Worm (Caenorhabditis elegans): ENCODE results near the gene AH9.6.
A peak's percentile ranks its signal among the peaks of the same experiment; 100 is the strongest.

The AH9.6 gene

DNA sequence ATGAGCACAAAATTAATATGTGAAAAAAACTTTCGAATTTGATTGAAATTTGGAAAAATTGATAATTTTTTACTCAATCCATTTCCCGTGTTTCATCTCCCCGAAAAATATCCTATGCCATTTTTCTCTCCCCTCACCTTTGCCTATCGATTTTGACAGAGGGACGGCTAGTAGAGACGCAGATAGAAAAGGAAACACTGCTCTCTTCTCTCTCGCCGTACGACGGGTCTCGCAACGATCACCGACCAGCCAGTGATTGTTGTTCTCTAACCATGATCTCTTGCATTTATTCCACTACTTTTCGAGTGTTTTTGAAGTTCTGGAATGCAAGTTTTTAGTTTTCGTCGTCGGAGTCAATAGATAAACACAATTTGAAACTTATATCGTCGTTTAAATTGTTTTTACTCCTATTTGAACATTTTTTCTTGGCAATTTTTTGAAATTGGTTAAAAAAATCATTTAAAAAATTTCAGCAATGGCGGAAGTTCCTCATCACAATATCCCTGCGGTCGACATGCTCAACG, 30.4 kb downstream of the AH9.6 start, which contains the start of gene vha-15 (continued):
- no peak for TF ChIP-seq F37B4.10 (GFP tag; IDR thresholded peaks at IDR 0.05)
- TF ChIP-seq ceh-40 (GFP tag; IDR thresholded peaks at IDR 0.05), result no peak
- no peak for TF ChIP-seq zim-3 (tag; optimal IDR thresholded peaks at IDR 0.05)
- no peak for TF ChIP-seq atf-7 (tag; optimal IDR thresholded peaks at IDR 0.05)
- no peak for TF ChIP-seq let-607 (tag; optimal IDR thresholded peaks at IDR 0.05)
- no peak; the same call in 1 of the 2 replicates for TF ChIP-seq dox-1 (GFP tag; IDR thresholded peaks at IDR 0.05)
- TF ChIP-seq let-526 (GFP tag; IDR thresholded peaks at IDR 0.05), result no peak
- no peak for TF ChIP-seq egl-18 (GFP tag; IDR thresholded peaks at IDR 0.05)
- peak; percentile 47; the same call in 1 of the 2 replicates for TF ChIP-seq ekl-4 (GFP tag; IDR thresholded peaks at IDR 0.05)
- TF ChIP-seq ztf-28 (GFP tag; IDR thresholded peaks at IDR 0.05), result no peak
- no peak for TF ChIP-seq dpl-1 (GFP tag; optimal IDR thresholded peaks at IDR 0.05)
- peak; percentile 72 for TF ChIP-seq lin-40 (tag; optimal IDR thresholded peaks at IDR 0.05)
- TF ChIP-seq lag-1 (GFP tag; IDR thresholded peaks at IDR 0.05), result no peak
- TF ChIP-seq ceh-58 (GFP tag; IDR thresholded peaks at IDR 0.05), result no peak
- no peak for TF ChIP-seq Y53F4B.3 (GFP tag; IDR thresholded peaks at IDR 0.05)
- TF ChIP-seq hrde-1 (tag; optimal IDR thresholded peaks at IDR 0.05; ENCODE audit: borderline replicate concordance), result no peak
- no peak for TF ChIP-seq lin-26 (GFP tag; IDR thresholded peaks at IDR 0.05)
- TF ChIP-seq pha-4 (tag; optimal IDR thresholded peaks at IDR 0.05), result peak; percentile 39
- no peak for TF ChIP-seq F39B2.1 (GFP tag; IDR thresholded peaks at IDR 0.05)
- peak; percentile 7 for TF ChIP-seq tbp1 (GFP tag; optimal IDR thresholded peaks at IDR 0.05)
- TF ChIP-seq nfya-2 (GFP tag; IDR thresholded peaks at IDR 0.05), result no peak

DNA sequence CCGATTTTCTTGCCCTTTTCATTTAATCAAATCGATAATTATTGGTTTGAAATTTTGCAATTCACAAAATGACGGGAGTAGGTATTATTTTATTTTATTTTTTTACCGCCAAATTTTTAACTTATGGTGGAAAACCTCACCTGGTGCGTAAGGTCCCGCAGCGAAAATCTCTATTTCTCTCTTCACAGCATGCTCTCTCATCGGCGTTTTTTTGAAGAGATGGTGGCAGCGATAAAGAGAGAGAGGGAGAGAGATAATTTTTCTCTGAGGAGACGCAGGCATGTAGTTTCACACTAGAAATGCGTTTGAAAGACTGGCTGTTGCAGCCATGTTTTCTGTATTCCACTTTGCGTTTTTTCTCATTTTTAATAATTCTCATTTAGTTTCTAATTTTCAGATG, 34.0 kb downstream of the AH9.6 start, which contains the start of gene T14F9.2:
Gene T14F9.2, plus strand, starts transcription at position 396 of the 400 bp plus-strand sequence.
- TF ChIP-seq aptf-3 (GFP tag; IDR thresholded peaks at IDR 0.05), result no peak
- TF ChIP-seq madf-10 (tag; optimal IDR thresholded peaks at IDR 0.05), result no peak
- TF ChIP-seq lin-40 (tag; optimal IDR thresholded peaks at IDR 0.05), result peak; percentile 19
- no peak for TF ChIP-seq hlh-12 (tag; optimal IDR thresholded peaks at IDR 0.05)
- no peak for TF ChIP-seq ztf-25 (GFP tag; IDR thresholded peaks at IDR 0.05)
- TF ChIP-seq ceh-27 (GFP tag; optimal IDR thresholded peaks at IDR 0.05), result no peak
- TF ChIP-seq lin-54 (GFP tag; optimal IDR thresholded peaks at IDR 0.05), result no peak
- TF ChIP-seq him-1 (tag; optimal IDR thresholded peaks at IDR 0.05), result no peak
- TF ChIP-seq bed-2 (GFP tag; IDR thresholded peaks at IDR 0.05), result no peak
- TF ChIP-seq nhr-80 (tag; optimal IDR thresholded peaks at IDR 0.05), result peak; percentile 11
- no peak for TF ChIP-seq ztf-18 (tag; optimal IDR thresholded peaks at IDR 0.05)
- TF ChIP-seq fkh-3 (tag; optimal IDR thresholded peaks at IDR 0.05), result no peak
- no peak for TF ChIP-seq hlh-26 (GFP tag; conservative IDR thresholded peaks at IDR 0.05)
- TF ChIP-seq hmg-1.2 (GFP tag; IDR thresholded peaks at IDR 0.05), result peak; percentile 84
- TF ChIP-seq C06A6.2 (GFP tag; conservative IDR thresholded peaks at IDR 0.05), result no peak
- TF ChIP-seq F39B2.1 (GFP tag; IDR thresholded peaks at IDR 0.05), result no peak
- TF ChIP-seq tbp1 (GFP tag; optimal IDR thresholded peaks at IDR 0.05), result no peak
- TF ChIP-seq akir-1 (GFP tag; optimal IDR thresholded peaks at IDR 0.05), result no peak
- no peak for TF ChIP-seq F52B5.7 (tag; optimal IDR thresholded peaks at IDR 0.05)
- peak; percentile 14 for TF ChIP-seq efl-1 (GFP tag; optimal IDR thresholded peaks at IDR 0.05)
- no peak for TF ChIP-seq die-1 (tag; optimal IDR thresholded peaks at IDR 0.05)
- no peak for TF ChIP-seq madf-6 (GFP tag; IDR thresholded peaks at IDR 0.05)
- no peak for TF ChIP-seq ztf-22 (GFP tag; optimal IDR thresholded peaks at IDR 0.05)
- TF ChIP-seq F33H1.4 (GFP tag; IDR thresholded peaks at IDR 0.05), result peak; percentile 42; the same call in 1 of the 2 replicates
- TF ChIP-seq lsy-27 (tag; optimal IDR thresholded peaks at IDR 0.05; ENCODE audit: borderline replicate concordance, insufficient read depth), result no peak
- no peak for TF ChIP-seq hsf-1 (GFP tag; IDR thresholded peaks at IDR 0.05)
- TF ChIP-seq snpc-1.3 (tag; optimal IDR thresholded peaks at IDR 0.05; ENCODE audit: insufficient read depth), result no peak
